Fruit fly (Drosophila melanogaster) whole organism, embryonic: ENCODE measurements around the gene HP1b.

Experiments used
- CG10147 ChIP-seq: fragments of 200-800 bp; sonication (Bioruptor generic); optimal IDR thresholded peaks from 2 replicates; lab custom pipeline; 2019; ENCODE audit warnings: missing biosample characterization, mild to moderate bottlenecking, missing genetic modification characterization, moderate library complexity
- CG1233 ChIP-seq: fragments of 200-800 bp; sonication (Bioruptor generic); optimal IDR thresholded peaks from 4 replicates; lab custom pipeline; 2018; ENCODE audit warnings: missing biosample characterization, mild to moderate bottlenecking, missing genetic modification characterization
- CG12769 ChIP-seq: fragments of 200-800 bp; sonication (Bioruptor generic); optimal IDR thresholded peaks from 2 replicates; lab custom pipeline; 2019; ENCODE audit warnings: missing biosample characterization, mild to moderate bottlenecking, missing genetic modification characterization, moderate library complexity
- CG17361 ChIP-seq: fragments of 200-800 bp; sonication (Bioruptor generic); IDR thresholded peaks from 3 replicates; pipeline ENCODE4 v1.3.6; 2022; ENCODE audit warnings: missing biosample characterization, missing genetic modification characterization
- CG17385 ChIP-seq: fragments of 200-800 bp; sonication (Bioruptor generic); optimal IDR thresholded peaks from 3 replicates; lab custom pipeline; 2018; ENCODE audit warnings: missing biosample characterization, mild to moderate bottlenecking, missing genetic modification characterization
- CG1832 ChIP-seq: fragments of 200-800 bp; sonication (Bioruptor generic); optimal IDR thresholded peaks from 2 replicates; lab custom pipeline; 2017; ENCODE audit warnings: missing biosample characterization, mild to moderate bottlenecking, missing genetic modification characterization, inconsistent platforms
- CG18619 ChIP-seq: fragments of 200-800 bp; sonication (Bioruptor generic); optimal IDR thresholded peaks from 3 replicates; lab custom pipeline; 2017; ENCODE audit warnings: missing biosample characterization, mild to moderate bottlenecking, missing genetic modification characterization
- CG3281 ChIP-seq: fragments of 200-800 bp; sonication (Bioruptor generic); optimal IDR thresholded peaks from 3 replicates; lab custom pipeline; 2017; ENCODE audit warnings: missing biosample characterization, mild to moderate bottlenecking, missing genetic modification characterization
- CG3847 ChIP-seq: fragments of 200-800 bp; sonication (Bioruptor generic); IDR thresholded peaks from 2 replicates; pipeline ENCODE4 v1.3.6; 2022; ENCODE audit warnings: missing biosample characterization, missing genetic modification characterization
- CG6175 ChIP-seq: fragments of 200-800 bp; sonication (Bioruptor generic); IDR thresholded peaks from 3 replicates; pipeline ENCODE4 v1.3.6; 2022; ENCODE audit warnings: missing biosample characterization, missing genetic modification characterization
- CG7372 ChIP-seq: fragments of 200-800 bp; sonication (Bioruptor generic); IDR thresholded peaks from 2 replicates; pipeline ENCODE4 v1.3.6; 2022; ENCODE audit warnings: missing biosample characterization, missing genetic modification characterization
- CG7556 ChIP-seq: fragments of 200-800 bp; sonication (Bioruptor generic); optimal IDR thresholded peaks from 2 replicates; lab custom pipeline; 2017; ENCODE audit warnings: missing biosample characterization, mild to moderate bottlenecking, missing genetic modification characterization
- CG7786 ChIP-seq: fragments of 200-800 bp; sonication (Bioruptor generic); optimal IDR thresholded peaks from 2 replicates; lab custom pipeline; 2016; ENCODE audit warnings: missing biosample characterization, missing genetic modification characterization
- CG7839 ChIP-seq: fragments of 200-800 bp; sonication (Bioruptor generic); optimal IDR thresholded peaks from 3 replicates; lab custom pipeline; 2018; ENCODE audit warnings: missing biosample characterization, mild to moderate bottlenecking, missing genetic modification characterization, moderate library complexity
- CG8281 ChIP-seq: fragments of 200-800 bp; sonication (Bioruptor generic); optimal IDR thresholded peaks from 2 replicates; lab custom pipeline; 2018; ENCODE audit warnings: missing biosample characterization, mild to moderate bottlenecking, missing genetic modification characterization, moderate library complexity
- CG8290 ChIP-seq, 3 experiments: fragments of 200-800 bp; sonication (Bioruptor generic); optimal IDR thresholded peaks; 2 replicates each; lab custom pipeline; 2016 to 2019; ENCODE audit warnings: missing biosample characterization in 3 of 3, missing genetic modification characterization in 3 of 3, mild to moderate bottlenecking in 2 of 3, moderate library complexity in 1 of 3
- Drgx ChIP-seq: fragments of 200-800 bp; sonication (Bioruptor generic); IDR thresholded peaks from 2 replicates; pipeline ENCODE4 v1.3.6; 2022; ENCODE audit warnings: missing biosample characterization, missing genetic modification characterization
- E2f2 ChIP-seq: fragments of 200-800 bp; sonication (Bioruptor generic); IDR thresholded peaks from 2 replicates; pipeline ENCODE4 v1.3.6; 2022; ENCODE audit warnings: missing biosample characterization, missing genetic modification characterization
- Ets65A ChIP-seq: fragments of 200-800 bp; sonication (Bioruptor generic); peaks from one replicate; lab custom pipeline; 2016; ENCODE audit warnings: missing biosample characterization, missing genetic modification characterization
- HLH3B ChIP-seq: fragments of 200-800 bp; sonication (Bioruptor generic); IDR thresholded peaks from 2 replicates; pipeline ENCODE4 v1.3.6; 2022; ENCODE audit warnings: missing biosample characterization, missing genetic modification characterization
- Hmr ChIP-seq: fragments of 200-800 bp; sonication (Bioruptor generic); optimal IDR thresholded peaks from 3 replicates; lab custom pipeline; 2017; ENCODE audit warnings: mild to moderate bottlenecking, missing biosample characterization, missing genetic modification reagents, missing genetic modification characterization
- Hr3 ChIP-seq: fragments of 200-800 bp; sonication (Bioruptor generic); optimal IDR thresholded peaks from 3 replicates; lab custom pipeline; 2016; ENCODE audit warnings: missing biosample characterization, missing genetic modification characterization
- Hr51 ChIP-seq, 2 experiments: fragments of 200-800 bp; sonication (Bioruptor generic); optimal IDR thresholded peaks; 2 replicates in 1 of 2; 3 replicates in 1 of 2; lab custom pipeline; 2016 to 2018; ENCODE audit warnings: missing biosample characterization in 2 of 2, missing genetic modification characterization in 2 of 2, mild to moderate bottlenecking in 1 of 2, moderate library complexity in 1 of 2
- Med ChIP-seq: fragments of 200-800 bp; sonication (Bioruptor generic); peaks from one replicate; lab custom pipeline; 2016; ENCODE audit warnings: missing biosample characterization, missing genetic modification characterization, mild to moderate bottlenecking, inconsistent platforms, moderate library complexity
- Oli ChIP-seq: fragments of 200-800 bp; sonication (Bioruptor generic); optimal IDR thresholded peaks from 2 replicates; lab custom pipeline; 2018; ENCODE audit warnings: missing biosample characterization, mild to moderate bottlenecking, missing genetic modification characterization, moderate library complexity
- Ptx1 ChIP-seq: fragments of 200-800 bp; sonication (Bioruptor generic); IDR thresholded peaks from 2 replicates; pipeline ENCODE4 v1.3.6; 2022; ENCODE audit warnings: missing biosample characterization, missing genetic modification characterization
- bigmax ChIP-seq: fragments of 200-800 bp; sonication (Bioruptor generic); optimal IDR thresholded peaks from 2 replicates; lab custom pipeline; 2018; ENCODE audit warnings: missing biosample characterization, mild to moderate bottlenecking, missing genetic modification characterization
- dmrt99B ChIP-seq: fragments of 200-800 bp; sonication (Bioruptor generic); optimal IDR thresholded peaks from 2 replicates; lab custom pipeline; 2018; ENCODE audit warnings: missing biosample characterization, mild to moderate bottlenecking, missing genetic modification characterization, moderate library complexity
- dysf ChIP-seq: fragments of 200-800 bp; sonication (Bioruptor generic); IDR thresholded peaks from 3 replicates; pipeline ENCODE4 v1.3.6; 2022; ENCODE audit warnings: missing biosample characterization, missing genetic modification characterization
- fd96Cb ChIP-seq: fragments of 200-800 bp; sonication (Bioruptor generic); optimal IDR thresholded peaks from 2 replicates; lab custom pipeline; 2018; ENCODE audit warnings: missing biosample characterization, mild to moderate bottlenecking, missing genetic modification characterization, moderate library complexity
- fru ChIP-seq: fragments of >200 bp; optimal IDR thresholded peaks from 2 replicates; lab custom pipeline; 2017
- gem ChIP-seq: fragments of 200-800 bp; sonication (Bioruptor generic); optimal IDR thresholded peaks from 2 replicates; lab custom pipeline; 2019; ENCODE audit warnings: missing biosample characterization, mild to moderate bottlenecking, missing genetic modification characterization, moderate library complexity
- grau ChIP-seq: fragments of 200-800 bp; optimal IDR thresholded peaks from 3 replicates; lab custom pipeline; 2019; ENCODE audit warnings: missing biosample characterization, mild to moderate bottlenecking, missing genetic modification characterization, moderate library complexity
- hkb ChIP-seq, 2 experiments: fragments of 200-800 bp in 1 of 2; fragments of >200 bp in 1 of 2; sonication (Bioruptor generic) in 1 of 2; IDR thresholded peaks in 1 of 2; optimal IDR thresholded peaks in 1 of 2; 2 replicates each; pipeline versions ENCODE4 v1.3.6 to Lab custom; 2017 to 2022; ENCODE audit warnings: missing biosample characterization in 1 of 2, missing genetic modification characterization in 1 of 2
- hth ChIP-seq: fragments of >200 bp; optimal IDR thresholded peaks from 2 replicates; lab custom pipeline; 2017; ENCODE audit warnings: inconsistent platforms
- lab ChIP-seq: fragments of 200-800 bp; sonication (Bioruptor generic); optimal IDR thresholded peaks from 3 replicates; lab custom pipeline; 2017; ENCODE audit warnings: missing biosample characterization, missing genetic modification characterization, mild to moderate bottlenecking, moderate library complexity, missing genetic modification reagents
- mirr ChIP-seq: fragments of 200-800 bp; sonication (Bioruptor generic); optimal IDR thresholded peaks from 3 replicates; lab custom pipeline; 2018; ENCODE audit warnings: missing biosample characterization, mild to moderate bottlenecking, missing genetic modification characterization
- nmo ChIP-seq: fragments of 200-800 bp; sonication (Bioruptor generic); optimal IDR thresholded peaks from 2 replicates; lab custom pipeline; 2018; ENCODE audit warnings: missing biosample characterization, mild to moderate bottlenecking, missing genetic modification characterization, moderate library complexity
- odd ChIP-seq: fragments of 200-800 bp; sonication (Bioruptor generic); optimal IDR thresholded peaks from 2 replicates; lab custom pipeline; 2017; ENCODE audit warnings: missing biosample characterization, mild to moderate bottlenecking, missing genetic modification characterization
- phol ChIP-seq: fragments of 200-800 bp; sonication (Bioruptor generic); optimal IDR thresholded peaks from 3 replicates; lab custom pipeline; 2018; ENCODE audit warnings: missing biosample characterization, mild to moderate bottlenecking, missing genetic modification characterization, moderate library complexity
- pnt ChIP-seq: fragments of 200-800 bp; sonication (Bioruptor generic); optimal IDR thresholded peaks from 3 replicates; lab custom pipeline; 2016; ENCODE audit warnings: missing biosample characterization, missing genetic modification characterization
- ro ChIP-seq: fragments of 200-800 bp; sonication (Bioruptor generic); IDR thresholded peaks from 2 replicates; pipeline ENCODE4 v1.3.6; 2022; ENCODE audit warnings: missing biosample characterization, missing genetic modification characterization
- row ChIP-seq: fragments of 200-800 bp; sonication (Bioruptor generic); IDR thresholded peaks from 3 replicates; pipeline ENCODE4 v1.3.6; 2022; ENCODE audit warnings: missing biosample characterization, missing genetic modification characterization
- sens ChIP-seq: fragments of 200-800 bp; sonication (Bioruptor generic); peaks from one replicate; lab custom pipeline; 2016; ENCODE audit warnings: missing biosample characterization, missing genetic modification characterization
- tio ChIP-seq: fragments of 200-800 bp; sonication (Bioruptor generic); optimal IDR thresholded peaks from 2 replicates; lab custom pipeline; 2017; ENCODE audit warnings: missing biosample characterization, missing genetic modification characterization, inconsistent platforms
- vvl ChIP-seq: fragments of 200-800 bp; sonication (Bioruptor generic); IDR thresholded peaks from 2 replicates; pipeline ENCODE4 v1.3.6; 2022; ENCODE audit warnings: missing biosample characterization, missing genetic modification characterization

The HP1b gene

dm6 chrX:9071308-9071707 is 9.6 kb upstream of the HP1b start, which contains the start of gene CG10970:
TSS of gene CG10970 (minus strand) at chrX:9071408.
- no peak for TF ChIP-seq sens (GFP tag; lab: Kevin White, UChicago)
- TF ChIP-seq fru (lab: Kevin White, UChicago): no peak
- TF ChIP-seq ro (GFP tag; lab: Robert Waterston, UW): no peak
- TF ChIP-seq CG6175 (GFP tag; lab: Robert Waterston, UW): no peak
- no peak for TF ChIP-seq pnt (GFP tag; lab: Kevin White, UChicago)
- no peak for TF ChIP-seq CG18619
- TF ChIP-seq, all 482 proteins: peak for 0

dm6 chrX:9074040-9074439 is 6.8 kb upstream of the HP1b start:
- no peak for TF ChIP-seq CG8290 (GFP tag; optimal IDR thresholded peaks at IDR 0.05; lab: Kevin White, UChicago)
- TF ChIP-seq CG8290 (tag; optimal IDR thresholded peaks at IDR 0.05; lab: Kevin White, UChicago): peak in 1 of 2 experiments; percentile 14
- peak; percentile 37 for TF ChIP-seq Med
- peak; percentile 14 for TF ChIP-seq mirr
- TF ChIP-seq CG3281: no peak
- peak; percentile 21 for TF ChIP-seq Hmr (GFP tag; lab: Kevin White, UChicago)
- TF ChIP-seq CG8281 (tag; lab: Kevin White, UChicago): peak; percentile 84
- peak; percentile 55 for TF ChIP-seq grau (tag; lab: Kevin White, UChicago)
- 0 out of 3 replicates have a peak, but pooled peaks have one; percentile 15 for TF ChIP-seq row (GFP tag; lab: Robert Waterston, UW)
- TF ChIP-seq CG1233 (GFP tag; lab: Kevin White, UChicago): no peak
- TF ChIP-seq Ets65A (GFP tag; lab: Kevin White, UChicago): peak; percentile 27
- peak; percentile 39 for TF ChIP-seq lab (GFP tag; lab: Kevin White, UChicago)

- TF ChIP-seq phol (tag; lab: Kevin White, UChicago) (peak; percentile 36), Drgx (GFP tag; lab: Robert Waterston, UW) (peak; percentile 41; the same call in 1 of the 2 replicates), CG7556 (GFP tag; lab: Kevin White, UChicago) (peak; percentile 18), CG10147 (GFP tag; lab: Kevin White, UChicago) (no peak), Oli (tag; lab: Kevin White, UChicago) (peak; percentile 16), CG7839 (peak; percentile 26), Hr3 (GFP tag; lab: Kevin White, UChicago) (peak; percentile 9), odd (GFP tag; lab: Kevin White, UChicago) (peak; percentile 2), hkb (optimal IDR thresholded peaks at IDR 0.05; lab: Kevin White, UChicago) (no peak), hkb (GFP tag; IDR thresholded peaks at IDR 0.05; lab: Robert Waterston, UW) (peak; percentile 36; the same call in 1 of the 2 replicates), E2f2 (GFP tag; lab: Robert Waterston, UW) (no peak), nmo (peak; percentile 47), Hr51 (GFP tag; optimal IDR thresholded peaks at IDR 0.05; lab: Kevin White, UChicago) (peak in 1 of 2 experiments; percentile 29), dmrt99B (peak; percentile 61), CG17361 (peak; percentile 50; the same call in 1 of the 3 replicates), tio (GFP tag; lab: Kevin White, UChicago) (no peak), CG8281 (tag; lab: Kevin White, UChicago) (no peak), CG7786 (no peak), gem (tag; lab: Kevin White, UChicago) (peak; percentile 30), CG12769 (tag; lab: Kevin White, UChicago) (no peak), CG7372 (GFP tag; lab: Robert Waterston, UW) (peak; percentile 33; the same call in 1 of the 2 replicates), fd96Cb (tag; lab: Kevin White, UChicago) (peak; percentile 11), CG1832 (GFP tag; lab: Kevin White, UChicago) (no peak), HLH3B (GFP tag; lab: Robert Waterston, UW) (no peak; the same call in 1 of the 2 replicates), CG17385 (GFP tag; lab: Kevin White, UChicago) (peak; percentile 30), bigmax (GFP tag; lab: Kevin White, UChicago) (no peak), CG3847 (no peak), Ptx1 (0 out of 2 replicates have a peak, but pooled peaks have one; percentile 11), vvl (0 out of 2 replicates have a peak, but pooled peaks have one; percentile 10), dysf (GFP tag; lab: Robert Waterston, UW) (0 out of 3 replicates have a peak, but pooled peaks have one; percentile 30), hth (lab: Kevin White, UChicago) (no peak)
These were observed 5.1 kb upstream of the HP1b start for dm6 chrX:9075641-9076324.
